Worm (Caenorhabditis elegans) whole organism, L2 larva: ENCODE data around the gene pas-1.

Source experiments
- C34F6.9 ChIP-seq: fragments of 150-350 bp; optimal IDR thresholded peaks from 2 replicates; lab custom pipeline; 2014; ENCODE audit warnings: missing biosample characterization, missing genetic modification characterization
- F13H6.1 ChIP-seq: sonication (generic microtip); optimal IDR thresholded peaks from 2 replicates; lab custom pipeline; 2016; ENCODE audit warnings: missing genetic modification characterization, missing compliant biosample characterization
- R02D3.7 ChIP-seq: fragments of 150-350 bp; optimal IDR thresholded peaks from 2 replicates; lab custom pipeline; 2014; ENCODE audit warnings: missing biosample characterization, missing genetic modification characterization
- Y55F3AM.14 ChIP-seq: fragments of 200-800 bp; sonication (Bioruptor generic); optimal IDR thresholded peaks from 2 replicates; lab custom pipeline; 2018; ENCODE audit warnings: mild to moderate bottlenecking, missing genetic modification characterization, missing compliant biosample characterization
- alr-1 ChIP-seq: fragments of 150-350 bp; optimal IDR thresholded peaks from 2 replicates; lab custom pipeline; 2014; ENCODE audit warnings: missing biosample characterization, missing genetic modification characterization
- aly-2 ChIP-seq: fragments of 150-350 bp; optimal IDR thresholded peaks from 2 replicates; lab custom pipeline; 2014; ENCODE audit warnings: missing biosample characterization, missing genetic modification characterization
- ama-1 ChIP-seq: fragments of 150-350 bp; optimal IDR thresholded peaks from 2 replicates; lab custom pipeline; 2018; ENCODE audit warnings: inconsistent platforms
- ceh-16 ChIP-seq: fragments of 150-350 bp; optimal IDR thresholded peaks from 2 replicates; lab custom pipeline; 2014; ENCODE audit warnings: missing biosample characterization, missing genetic modification characterization
- ceh-82 ChIP-seq: fragments of 150-350 bp; optimal IDR thresholded peaks from 2 replicates; lab custom pipeline; 2014; ENCODE audit warnings: missing biosample characterization, missing genetic modification characterization
- crh-2 ChIP-seq: sonication (generic microtip); optimal IDR thresholded peaks from 2 replicates; lab custom pipeline; 2017; ENCODE audit warnings: missing biosample characterization, missing genetic modification characterization
- dmd-4 ChIP-seq: sonication (generic microtip); optimal IDR thresholded peaks from 2 replicates; lab custom pipeline; 2017; ENCODE audit warnings: missing biosample characterization, missing genetic modification characterization
- egl-27 ChIP-seq: sonication (generic microtip); optimal IDR thresholded peaks from 3 replicates; lab custom pipeline; 2017; ENCODE audit warnings: missing biosample characterization, missing genetic modification reagents, missing genetic modification characterization
- elt-1 ChIP-seq: fragments of 150-350 bp; optimal IDR thresholded peaks from 2 replicates; lab custom pipeline; 2014; ENCODE audit warnings: missing biosample characterization, missing genetic modification characterization
- elt-3 ChIP-seq: sonication (generic microtip); optimal IDR thresholded peaks from 2 replicates; lab custom pipeline; 2017; ENCODE audit warnings: missing biosample characterization, missing genetic modification characterization
- lin-11 ChIP-seq: fragments of 150-350 bp; sonication (generic microtip); optimal IDR thresholded peaks from 2 replicates; lab custom pipeline; 2014; ENCODE audit warnings: missing biosample characterization, missing genetic modification characterization, inconsistent platforms, mixed read lengths
- lin-13 ChIP-seq: fragments of 150-350 bp; optimal IDR thresholded peaks from 2 replicates; lab custom pipeline; 2014; ENCODE audit warnings: missing biosample characterization, missing genetic modification reagents, missing genetic modification characterization
- lin-39 ChIP-seq: fragments of 150-350 bp; optimal IDR thresholded peaks from 2 replicates; lab custom pipeline; 2014; ENCODE audit warnings: missing biosample characterization, missing genetic modification reagents, missing genetic modification characterization
- lsy-2 ChIP-seq, 2 experiments: fragments of 150-350 bp in 1 of 2; sonication (generic microtip) in 1 of 2; optimal IDR thresholded peaks; 2 replicates each; lab custom pipeline; 2014 to 2017; ENCODE audit warnings: missing biosample characterization in 2 of 2, missing genetic modification characterization in 2 of 2
- mab-5 ChIP-seq: fragments of 150-350 bp; optimal IDR thresholded peaks from 2 replicates; lab custom pipeline; 2014; ENCODE audit warnings: missing biosample characterization, missing genetic modification characterization
- mbf-1 ChIP-seq: sonication (generic microtip); optimal IDR thresholded peaks from 2 replicates; lab custom pipeline; 2017; ENCODE audit warnings: missing biosample characterization, missing genetic modification characterization
- mdl-1 ChIP-seq, 2 experiments: fragments of 150-350 bp in 1 of 2; sonication (generic microtip) in 1 of 2; optimal IDR thresholded peaks; 2 replicates each; lab custom pipeline; 2017; ENCODE audit warnings: missing biosample characterization in 2 of 2, missing genetic modification characterization in 2 of 2
- nhr-10 ChIP-seq: sonication (generic microtip); optimal IDR thresholded peaks from 2 replicates; lab custom pipeline; 2017; ENCODE audit warnings: missing biosample characterization, missing genetic modification characterization
- nhr-11 ChIP-seq: fragments of 150-350 bp; optimal IDR thresholded peaks from 2 replicates; lab custom pipeline; 2014; ENCODE audit warnings: missing biosample characterization, missing genetic modification characterization
- nhr-129 ChIP-seq: fragments of 150-350 bp; optimal IDR thresholded peaks from 2 replicates; lab custom pipeline; 2014; ENCODE audit warnings: missing biosample characterization, missing genetic modification characterization
- nhr-21 ChIP-seq: fragments of 150-350 bp; optimal IDR thresholded peaks from 2 replicates; lab custom pipeline; 2014; ENCODE audit warnings: missing biosample characterization, missing genetic modification characterization
- nhr-237 ChIP-seq: fragments of 150-350 bp; optimal IDR thresholded peaks from 2 replicates; lab custom pipeline; 2014; ENCODE audit warnings: missing biosample characterization, missing genetic modification characterization
- nhr-25 ChIP-seq: fragments of 150-350 bp; sonication (generic microtip); optimal IDR thresholded peaks from 3 replicates; lab custom pipeline; 2014; ENCODE audit warnings: missing biosample characterization, missing genetic modification characterization
- nhr-6 ChIP-seq: fragments of 150-350 bp; optimal IDR thresholded peaks from 2 replicates; lab custom pipeline; 2014; ENCODE audit warnings: missing biosample characterization, missing genetic modification characterization
- nhr-77 ChIP-seq: fragments of 150-350 bp; optimal IDR thresholded peaks from 2 replicates; lab custom pipeline; 2014; ENCODE audit warnings: missing biosample characterization, missing genetic modification characterization
- peb-1 ChIP-seq: fragments of 150-350 bp; optimal IDR thresholded peaks from 2 replicates; lab custom pipeline; 2014; ENCODE audit warnings: missing biosample characterization, missing genetic modification characterization
- sem-4 ChIP-seq: fragments of 150-350 bp; optimal IDR thresholded peaks from 2 replicates; lab custom pipeline; 2014; ENCODE audit warnings: missing biosample characterization, missing genetic modification reagents, missing genetic modification characterization
- sma-3 ChIP-seq: sonication (generic microtip); optimal IDR thresholded peaks from 2 replicates; lab custom pipeline; 2016; ENCODE audit warnings: missing genetic modification reagents, missing genetic modification characterization, missing compliant biosample characterization
- sma-9 ChIP-seq, 2 experiments: fragments of 150-350 bp in 1 of 2; sonication (generic microtip) in 1 of 2; optimal IDR thresholded peaks; 2 replicates each; lab custom pipeline; 2014 to 2016; ENCODE audit warnings: missing genetic modification characterization in 2 of 2, mild to moderate bottlenecking in 1 of 2, missing biosample characterization in 1 of 2, missing compliant biosample characterization in 1 of 2, missing genetic modification reagents in 1 of 2, moderate library complexity in 1 of 2
- unc-39 ChIP-seq: fragments of 150-350 bp; optimal IDR thresholded peaks from 2 replicates; lab custom pipeline; 2014; ENCODE audit warnings: missing biosample characterization, missing genetic modification characterization
- unc-62 ChIP-seq: fragments of 150-350 bp; optimal IDR thresholded peaks from 2 replicates; lab custom pipeline; 2014; ENCODE audit warnings: missing biosample characterization, missing genetic modification reagents, missing genetic modification characterization
- zag-1 ChIP-seq: fragments of 150-350 bp; optimal IDR thresholded peaks from 2 replicates; lab custom pipeline; 2014; ENCODE audit warnings: missing biosample characterization, missing genetic modification characterization
- ztf-1 ChIP-seq: fragments of 200-800 bp; sonication (Bioruptor generic); conservative IDR thresholded peaks from 2 replicates; pipeline ENCODE4 v1.3.6; 2022; ENCODE audit warnings: missing genetic modification characterization, missing compliant biosample characterization
- ztf-11 ChIP-seq: sonication (generic microtip); optimal IDR thresholded peaks from 2 replicates; lab custom pipeline; 2017; ENCODE audit warnings: missing biosample characterization, missing genetic modification characterization
- ztf-4 ChIP-seq: fragments of 150-350 bp; optimal IDR thresholded peaks from 2 replicates; lab custom pipeline; 2014; ENCODE audit warnings: missing biosample characterization, missing genetic modification characterization

Gene pas-1

ce11 chrV:14380242-14380641 lies 42.2 kb downstream of the pas-1 start:
- TF ChIP-seq nhr-11 (tag; lab: Kevin White, UChicago) (no peak), ama-1 (lab: Kevin White, UChicago) (no peak), alr-1 (tag; lab: Kevin White, UChicago) (no peak), nhr-77 (tag; lab: Kevin White, UChicago) (no peak), lin-13 (no peak), nhr-6 (no peak), C34F6.9 (tag; lab: Kevin White, UChicago) (no peak), ztf-1 (GFP tag; lab: Robert Waterston, UW) (no peak), nhr-237 (tag; lab: Kevin White, UChicago) (no peak), ceh-16 (tag; lab: Kevin White, UChicago) (no peak), unc-62 (no peak), F13H6.1 (tag; lab: Kevin White, UChicago) (no peak), elt-1 (tag; lab: Kevin White, UChicago) (no peak), nhr-129 (no peak), ceh-82 (tag; lab: Kevin White, UChicago) (no peak), nhr-10 (no peak), R02D3.7 (tag; lab: Kevin White, UChicago) (no peak), sem-4 (tag; lab: Kevin White, UChicago) (no peak), mdl-1 (tag; optimal IDR thresholded peaks at IDR 0.05; lab: Kevin White, UChicago) (no peak)

DNA sequence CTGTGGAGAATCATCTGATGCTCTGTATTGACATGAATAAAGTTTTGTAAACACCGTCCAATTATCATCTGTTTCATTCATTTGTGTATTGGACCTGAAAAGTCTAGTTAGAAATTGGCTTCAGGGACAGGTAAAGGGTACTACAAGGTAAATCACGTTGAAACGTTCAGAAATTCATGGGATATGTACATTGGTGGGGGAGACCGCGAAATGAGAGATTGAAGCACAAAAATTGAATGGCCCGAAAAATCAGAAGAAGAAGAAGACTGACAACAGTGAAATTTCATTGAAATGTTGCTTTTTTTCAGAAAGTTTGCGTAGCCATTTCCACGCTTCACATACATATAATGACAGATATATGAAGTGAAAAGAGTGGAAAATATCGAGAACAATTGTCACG lies 43.4 kb downstream of the pas-1 start, which contains the start of gene npr-43:
npr-43 (minus strand) TSS at position 101 of the 400 bp plus-strand sequence.
- TF ChIP-seq nhr-25 (tag; lab: Kevin White, UChicago) (no peak), sma-9 (GFP tag; optimal IDR thresholded peaks at IDR 0.05; lab: Kevin White, UChicago) (no peak), sma-9 (tag; optimal IDR thresholded peaks at IDR 0.05; lab: Kevin White, UChicago) (no peak), Y55F3AM.14 (GFP tag; lab: Kevin White, UChicago) (no peak), egl-27 (tag; lab: Kevin White, UChicago) (no peak), ceh-82 (tag; lab: Kevin White, UChicago) (no peak), lin-39 (tag; lab: Kevin White, UChicago) (no peak), ztf-4 (no peak), elt-3 (no peak), mdl-1 (tag; optimal IDR thresholded peaks at IDR 0.05; lab: Kevin White, UChicago) (no peak), sem-4 (tag; lab: Kevin White, UChicago) (no peak), ceh-16 (tag; lab: Kevin White, UChicago) (no peak), ztf-11 (tag; lab: Kevin White, UChicago) (no peak), nhr-129 (no peak), dmd-4 (tag; lab: Kevin White, UChicago) (no peak)

DNA sequence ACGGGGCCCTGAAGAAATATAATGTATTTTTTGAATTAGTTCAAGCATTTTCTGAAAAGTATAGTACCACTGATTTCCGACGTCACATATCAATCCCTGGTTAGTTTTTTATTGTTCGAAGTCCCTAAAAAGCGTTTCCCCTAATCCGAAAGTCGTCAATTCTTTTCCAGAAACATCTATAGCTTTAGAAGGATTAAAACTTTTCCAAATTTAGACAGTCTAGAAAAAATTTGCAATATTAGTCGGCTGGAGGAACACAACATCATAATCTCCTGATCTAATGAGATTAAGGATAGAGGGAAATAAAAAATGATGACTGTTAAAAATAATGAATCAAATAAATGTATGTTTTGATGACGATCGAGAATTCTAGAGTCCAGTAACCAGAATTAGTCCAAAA lies 44.4 kb downstream of the pas-1 start:
- no peak for TF ChIP-seq elt-1 (tag; lab: Kevin White, UChicago)
- TF ChIP-seq zag-1 (tag; lab: Kevin White, UChicago): no peak
- no peak for TF ChIP-seq sma-3 (GFP tag; lab: Kevin White, UChicago)
- no peak for TF ChIP-seq unc-39 (tag; lab: Kevin White, UChicago)
- no peak for TF ChIP-seq ceh-16 (tag; lab: Kevin White, UChicago)
- TF ChIP-seq nhr-6: no peak
- no peak for TF ChIP-seq lin-11 (tag; lab: Kevin White, UChicago)
- TF ChIP-seq R02D3.7 (tag; lab: Kevin White, UChicago): no peak
- TF ChIP-seq mdl-1 (tag; optimal IDR thresholded peaks at IDR 0.05; lab: Kevin White, UChicago): no peak
- TF ChIP-seq mbf-1 (tag; lab: Kevin White, UChicago): no peak
- no peak for TF ChIP-seq aly-2 (tag; lab: Kevin White, UChicago)
- TF ChIP-seq ceh-82 (tag; lab: Kevin White, UChicago): no peak
- TF ChIP-seq ama-1 (lab: Kevin White, UChicago): no peak
- TF ChIP-seq sma-9 (GFP tag; optimal IDR thresholded peaks at IDR 0.05; lab: Kevin White, UChicago): no peak
- TF ChIP-seq sma-9 (tag; optimal IDR thresholded peaks at IDR 0.05; lab: Kevin White, UChicago): no peak
- TF ChIP-seq peb-1 (tag; lab: Kevin White, UChicago): no peak
- no peak for TF ChIP-seq nhr-21 (tag; lab: Kevin White, UChicago)
- TF ChIP-seq crh-2: no peak
- TF ChIP-seq mab-5 (tag; lab: Kevin White, UChicago): no peak
- TF ChIP-seq lin-13: no peak

- no peak for TF ChIP-seq lin-11 (tag; lab: Kevin White, UChicago)
- no peak for TF ChIP-seq lsy-2 (tag; optimal IDR thresholded peaks at IDR 0.05; lab: Kevin White, UChicago)
These were observed 49.6 kb downstream of the pas-1 start, which contains the start of gene unc-39 for ce11 chrV:14372774-14373173. TSS of gene unc-39 (plus strand) at chrV:14373074.
